Fruit fly (Drosophila melanogaster) whole organism, embryonic: Measurements from ENCODE around the gene CG9550.

Experiments
- Adf1 ChIP-seq: fragments of 200-800 bp; sonication (Bioruptor generic); IDR thresholded peaks from 2 replicates; pipeline ENCODE4 v1.3.6; 2022; ENCODE audit warnings: missing biosample characterization, missing genetic modification characterization
- CG10209 ChIP-seq: fragments of 200-800 bp; sonication (Bioruptor generic); optimal IDR thresholded peaks from 3 replicates; lab custom pipeline; 2017; ENCODE audit warnings: missing biosample characterization, mild to moderate bottlenecking, missing genetic modification characterization, missing genetic modification reagents
- CG11504 ChIP-seq: fragments of 200-800 bp; sonication (Bioruptor generic); optimal IDR thresholded peaks from 3 replicates; lab custom pipeline; 2019; ENCODE audit warnings: missing biosample characterization, mild to moderate bottlenecking, missing genetic modification characterization, moderate library complexity
- CG11696 ChIP-seq: fragments of 200-800 bp; sonication (Bioruptor generic); IDR thresholded peaks from 2 replicates; pipeline ENCODE4 v1.3.6; 2022; ENCODE audit warnings: missing biosample characterization, missing genetic modification characterization
- CG12236 ChIP-seq: fragments of 200-800 bp; sonication (Bioruptor generic); optimal IDR thresholded peaks from 2 replicates; lab custom pipeline; 2016; ENCODE audit warnings: missing biosample characterization, missing genetic modification characterization
- CG13123 ChIP-seq: fragments of 200-800 bp; sonication (Bioruptor generic); optimal IDR thresholded peaks from 2 replicates; lab custom pipeline; 2016; ENCODE audit warnings: missing biosample characterization, missing genetic modification characterization
- CG13894 ChIP-seq: fragments of 200-800 bp; sonication (Bioruptor generic); optimal IDR thresholded peaks from 3 replicates; lab custom pipeline; 2018; ENCODE audit warnings: missing biosample characterization, mild to moderate bottlenecking, missing genetic modification characterization, moderate library complexity
- CG14441 ChIP-seq: fragments of 200-800 bp; sonication (Bioruptor generic); IDR thresholded peaks from 2 replicates; pipeline ENCODE4 v1.3.6; 2022; ENCODE audit warnings: missing biosample characterization, missing genetic modification characterization
- CG16863 ChIP-seq: fragments of 200-800 bp; sonication (Bioruptor generic); optimal IDR thresholded peaks from 3 replicates; lab custom pipeline; 2016; ENCODE audit warnings: missing biosample characterization, missing genetic modification characterization
- CG17829 ChIP-seq: fragments of 200-800 bp; optimal IDR thresholded peaks from 2 replicates; lab custom pipeline; 2019; ENCODE audit warnings: missing biosample characterization, mild to moderate bottlenecking, missing genetic modification characterization, moderate library complexity
- CG1792 ChIP-seq: fragments of 200-800 bp; sonication (Bioruptor generic); optimal IDR thresholded peaks from 2 replicates; lab custom pipeline; 2016; ENCODE audit warnings: missing biosample characterization, missing genetic modification characterization
- CG18764 ChIP-seq: fragments of 200-800 bp; sonication (Bioruptor generic); optimal IDR thresholded peaks from 3 replicates; lab custom pipeline; 2016; ENCODE audit warnings: missing biosample characterization, missing genetic modification characterization
- CG2889 ChIP-seq: fragments of 200-800 bp; sonication (Bioruptor generic); IDR thresholded peaks from 3 replicates; pipeline ENCODE4 v1.3.6; 2022; ENCODE audit warnings: missing biosample characterization, missing genetic modification characterization
- CG3407 ChIP-seq: fragments of 200-800 bp; sonication (Bioruptor generic); optimal IDR thresholded peaks from 2 replicates; lab custom pipeline; 2018; ENCODE audit warnings: missing biosample characterization, mild to moderate bottlenecking, missing genetic modification characterization
- CG4360 ChIP-seq: fragments of 200-800 bp; sonication (Bioruptor generic); IDR thresholded peaks from 2 replicates; pipeline ENCODE4 v1.3.6; 2022; ENCODE audit warnings: missing biosample characterization, missing genetic modification characterization
- CG5245 ChIP-seq: fragments of 200-800 bp; sonication (Bioruptor generic); optimal IDR thresholded peaks from 3 replicates; lab custom pipeline; 2016; ENCODE audit warnings: missing biosample characterization, missing genetic modification characterization
- CG5953 ChIP-seq: fragments of 200-800 bp; sonication (Bioruptor generic); IDR thresholded peaks from 2 replicates; pipeline ENCODE4 v1.3.6; 2022; ENCODE audit warnings: missing biosample characterization, missing genetic modification characterization
- CG8290 ChIP-seq, 3 experiments: fragments of 200-800 bp; sonication (Bioruptor generic); optimal IDR thresholded peaks; 2 replicates each; lab custom pipeline; 2016 to 2019; ENCODE audit warnings: missing biosample characterization in 3 of 3, missing genetic modification characterization in 3 of 3, mild to moderate bottlenecking in 2 of 3, moderate library complexity in 1 of 3
- CG9609 ChIP-seq: fragments of 200-800 bp; sonication (Bioruptor generic); optimal IDR thresholded peaks from 3 replicates; lab custom pipeline; 2016; ENCODE audit warnings: missing biosample characterization, missing genetic modification characterization
- CHES-1-like ChIP-seq: fragments of 200-800 bp; sonication (Bioruptor generic); optimal IDR thresholded peaks from 2 replicates; lab custom pipeline; 2016; ENCODE audit warnings: missing biosample characterization, missing genetic modification characterization
- Dek ChIP-seq: fragments of 200-800 bp; sonication (Bioruptor generic); optimal IDR thresholded peaks from 3 replicates; lab custom pipeline; 2019; ENCODE audit warnings: missing biosample characterization, mild to moderate bottlenecking, missing genetic modification characterization, moderate library complexity
- Hr51 ChIP-seq, 2 experiments: fragments of 200-800 bp; sonication (Bioruptor generic); optimal IDR thresholded peaks; 2 replicates in 1 of 2; 3 replicates in 1 of 2; lab custom pipeline; 2016 to 2018; ENCODE audit warnings: missing biosample characterization in 2 of 2, missing genetic modification characterization in 2 of 2, mild to moderate bottlenecking in 1 of 2, moderate library complexity in 1 of 2
- Hr78 ChIP-seq, 2 experiments: fragments of 200-800 bp in 1 of 2; fragments of >200 bp in 1 of 2; sonication (Bioruptor generic) in 1 of 2; optimal IDR thresholded peaks; 2 replicates each; lab custom pipeline; 2017 to 2019; ENCODE audit warnings: missing biosample characterization in 2 of 2, missing genetic modification characterization in 2 of 2, mild to moderate bottlenecking in 1 of 2, moderate library complexity in 1 of 2
- MESR4 ChIP-seq: fragments of 200-800 bp; sonication (Bioruptor generic); optimal IDR thresholded peaks from 2 replicates; lab custom pipeline; 2018; ENCODE audit warnings: missing biosample characterization, mild to moderate bottlenecking, missing genetic modification characterization, moderate library complexity
- Mes4 ChIP-seq: fragments of 200-800 bp; sonication (Bioruptor generic); optimal IDR thresholded peaks from 2 replicates; lab custom pipeline; 2016; ENCODE audit warnings: missing biosample characterization, missing genetic modification characterization
- Oaz ChIP-seq: fragments of 200-800 bp; sonication (Bioruptor generic); IDR thresholded peaks from 2 replicates; pipeline ENCODE4 v1.3.6; 2022; ENCODE audit warnings: missing biosample characterization, missing genetic modification characterization
- Oli ChIP-seq: fragments of 200-800 bp; sonication (Bioruptor generic); optimal IDR thresholded peaks from 2 replicates; lab custom pipeline; 2018; ENCODE audit warnings: missing biosample characterization, mild to moderate bottlenecking, missing genetic modification characterization, moderate library complexity
- Optix ChIP-seq: fragments of 200-800 bp; sonication (Bioruptor generic); IDR thresholded peaks from 3 replicates; pipeline ENCODE4 v1.3.6; 2022; ENCODE audit warnings: missing biosample characterization, missing genetic modification characterization
- Poxn ChIP-seq: fragments of 200-800 bp; sonication (Bioruptor generic); IDR thresholded peaks from 2 replicates; pipeline ENCODE4 v1.3.6; 2022; ENCODE audit warnings: missing biosample characterization, missing genetic modification characterization
- Sox102F ChIP-seq: fragments of 200-800 bp; sonication (Bioruptor generic); optimal IDR thresholded peaks from 2 replicates; lab custom pipeline; 2018; ENCODE audit warnings: missing biosample characterization, mild to moderate bottlenecking, missing genetic modification characterization, moderate library complexity
- Ssrp ChIP-seq: fragments of 200-800 bp; sonication (Bioruptor generic); optimal IDR thresholded peaks from 2 replicates; lab custom pipeline; 2018; ENCODE audit warnings: missing biosample characterization, mild to moderate bottlenecking, missing genetic modification characterization, moderate library complexity
- ato ChIP-seq: fragments of 200-800 bp; sonication (Bioruptor generic); IDR thresholded peaks from 2 replicates; pipeline ENCODE4 v1.3.6; 2022; ENCODE audit warnings: missing biosample characterization, missing genetic modification characterization; ENCODE audit not compliant: partially characterized antibody
- ci ChIP-seq: fragments of 200-800 bp; sonication (Bioruptor generic); IDR thresholded peaks from 3 replicates; pipeline ENCODE4 v1.3.6; 2022; ENCODE audit warnings: missing biosample characterization, missing genetic modification characterization
- crp ChIP-seq, 2 experiments: fragments of 200-800 bp; sonication (Bioruptor generic); optimal IDR thresholded peaks; 2 replicates in 1 of 2; 3 replicates in 1 of 2; lab custom pipeline; 2017; ENCODE audit warnings: missing biosample characterization in 2 of 2, missing genetic modification characterization in 2 of 2, mild to moderate bottlenecking in 1 of 2, moderate library complexity in 1 of 2
- dati ChIP-seq: fragments of 200-800 bp; sonication (Bioruptor generic); IDR thresholded peaks from 2 replicates; pipeline ENCODE4 v1.3.6; 2022; ENCODE audit warnings: missing biosample characterization, missing genetic modification characterization
- eyg ChIP-seq: fragments of 200-800 bp; sonication (Bioruptor generic); optimal IDR thresholded peaks from 3 replicates; lab custom pipeline; 2016; ENCODE audit warnings: missing biosample characterization, missing genetic modification characterization
- gcm2 ChIP-seq: fragments of 200-800 bp; sonication (Bioruptor generic); optimal IDR thresholded peaks from 2 replicates; lab custom pipeline; 2016; ENCODE audit warnings: missing biosample characterization, missing genetic modification characterization
- gfzf ChIP-seq: fragments of 200-800 bp; sonication (Bioruptor generic); optimal IDR thresholded peaks from 2 replicates; lab custom pipeline; 2016; ENCODE audit warnings: missing biosample characterization, mild to moderate bottlenecking, missing genetic modification characterization, moderate library complexity
- gro ChIP-seq: fragments of 200-800 bp; sonication (Bioruptor generic); optimal IDR thresholded peaks from 2 replicates; lab custom pipeline; 2016; ENCODE audit warnings: missing biosample characterization, missing genetic modification characterization
- jigr1 ChIP-seq: fragments of 200-800 bp; sonication (Bioruptor generic); IDR thresholded peaks from 3 replicates; pipeline ENCODE4 v1.3.6; 2022; ENCODE audit warnings: missing biosample characterization, missing genetic modification characterization
- lbe ChIP-seq: fragments of 200-800 bp; sonication (Bioruptor generic); optimal IDR thresholded peaks from 2 replicates; lab custom pipeline; 2016; ENCODE audit warnings: missing biosample characterization, mild to moderate bottlenecking, missing genetic modification characterization
- p53 ChIP-seq: fragments of 200-800 bp; sonication (Bioruptor generic); optimal IDR thresholded peaks from 2 replicates; lab custom pipeline; 2016; ENCODE audit warnings: missing biosample characterization, missing genetic modification characterization
- pita ChIP-seq: fragments of 200-800 bp; sonication (Bioruptor generic); optimal IDR thresholded peaks from 2 replicates; lab custom pipeline; 2017; ENCODE audit warnings: missing biosample characterization, mild to moderate bottlenecking, missing genetic modification characterization
- sens-2 ChIP-seq: fragments of 200-800 bp; sonication (Bioruptor generic); IDR thresholded peaks from 2 replicates; pipeline ENCODE4 v1.3.6; 2022; ENCODE audit warnings: missing biosample characterization, missing genetic modification characterization
- stc ChIP-seq: fragments of 200-800 bp; sonication (Bioruptor generic); IDR thresholded peaks from 2 replicates; pipeline ENCODE4 v1.3.6; 2022; ENCODE audit warnings: missing biosample characterization, missing genetic modification characterization
- toy ChIP-seq: fragments of 200-800 bp; sonication (Bioruptor generic); IDR thresholded peaks from 2 replicates; pipeline ENCODE4 v1.3.6; 2022; ENCODE audit warnings: missing biosample characterization, missing genetic modification characterization
- trem ChIP-seq: fragments of 200-800 bp; optimal IDR thresholded peaks from 3 replicates; lab custom pipeline; 2019; ENCODE audit warnings: missing biosample characterization, mild to moderate bottlenecking, missing genetic modification characterization, moderate library complexity
- tup ChIP-seq: fragments of 200-800 bp; sonication (Bioruptor generic); optimal IDR thresholded peaks from 2 replicates; lab custom pipeline; 2016; ENCODE audit warnings: missing biosample characterization, mild to moderate bottlenecking, missing genetic modification characterization, moderate library complexity
- twi ChIP-seq: fragments of 200-800 bp; optimal IDR thresholded peaks from 2 replicates; lab custom pipeline; 2019; ENCODE audit warnings: missing biosample characterization, mild to moderate bottlenecking, missing genetic modification characterization, moderate library complexity

CG9550 gene

DNA sequence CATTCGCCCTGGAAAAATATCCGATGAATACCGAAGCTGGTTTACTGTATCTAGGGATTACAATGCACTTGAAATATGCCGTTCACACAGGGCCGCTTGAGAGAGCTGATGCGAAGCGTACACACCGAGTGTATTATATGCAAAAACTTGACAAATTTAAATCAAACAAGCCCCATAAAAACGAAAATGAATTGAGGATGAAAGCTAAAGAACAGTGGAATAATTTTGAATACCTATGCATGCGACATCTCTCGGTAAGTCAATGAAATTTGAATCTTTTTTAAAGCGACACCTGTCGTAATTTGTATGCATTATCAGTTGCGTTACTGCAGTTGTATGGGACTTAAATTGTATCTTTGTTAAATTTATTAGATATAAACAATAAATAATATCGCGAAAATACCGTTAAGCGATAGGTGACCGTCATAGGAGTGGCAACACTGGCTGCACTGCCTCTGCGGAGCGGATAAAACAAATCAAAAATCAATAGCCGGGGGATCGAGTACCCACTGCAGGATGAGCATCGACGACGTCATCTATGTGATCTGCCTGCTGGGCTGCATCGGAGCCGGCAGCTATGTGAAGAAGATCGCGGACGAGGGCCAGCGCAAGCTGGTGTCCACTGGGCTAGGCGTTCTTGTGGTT lies 40.8 kb upstream of the CG9550 start, which contains the start of gene frj (continued):
- TF ChIP-seq CG8290 (GFP tag; optimal IDR thresholded peaks at IDR 0.05; lab: Kevin White, UChicago) (peak; percentile 76), CG8290 (tag; optimal IDR thresholded peaks at IDR 0.05; lab: Kevin White, UChicago) (peak in 1 of 2 experiments; percentile 73), p53 (peak; percentile 60), Oli (tag; lab: Kevin White, UChicago) (peak; percentile 49), crp (GFP tag; optimal IDR thresholded peaks at IDR 0.05; lab: Kevin White, UChicago) (peak in 1 of 2 experiments; percentile 33), Ssrp (tag; lab: Kevin White, UChicago) (peak; percentile 61), ci (peak; percentile 57), CG11504 (tag; lab: Kevin White, UChicago) (no peak), ato (GFP tag; lab: Robert Waterston, UW) (0 out of 2 replicates have a peak, but pooled peaks have one; percentile 14), CG3407 (GFP tag; lab: Kevin White, UChicago) (no peak), sens-2 (GFP tag; lab: Robert Waterston, UW) (no peak), Hr78 (GFP tag; optimal IDR thresholded peaks at IDR 0.05; lab: Kevin White, UChicago) (no peak), lbe (GFP tag; lab: Kevin White, UChicago) (peak; percentile 52), Oaz (0 out of 2 replicates have a peak, but pooled peaks have one; percentile 41), CG16863 (GFP tag; lab: Kevin White, UChicago) (peak; percentile 57), eyg (peak; percentile 42), CG14441 (GFP tag; lab: Robert Waterston, UW) (peak; percentile 70), CHES-1-like (GFP tag; lab: Kevin White, UChicago) (peak; percentile 71), dati (GFP tag; lab: Robert Waterston, UW) (no peak), CG5953 (GFP tag; lab: Robert Waterston, UW) (no peak), Poxn (GFP tag; lab: Robert Waterston, UW) (no peak), CG11696 (GFP tag; lab: Robert Waterston, UW) (no peak), CG2889 (GFP tag; lab: Robert Waterston, UW) (0 out of 3 replicates have a peak, but pooled peaks have one; percentile 5), pita (no peak), gro (GFP tag; lab: Kevin White, UChicago) (peak; percentile 62), Adf1 (GFP tag; lab: Robert Waterston, UW) (no peak), CG13123 (GFP tag; lab: Kevin White, UChicago) (peak; percentile 33), MESR4 (GFP tag; lab: Kevin White, UChicago) (peak; percentile 29), CG10209 (GFP tag; lab: Kevin White, UChicago) (peak; percentile 53), Optix (GFP tag; lab: Robert Waterston, UW) (peak; percentile 63; the same call in 2 of the 3 replicates), Sox102F (GFP tag; lab: Kevin White, UChicago) (peak; percentile 58), gcm2 (GFP tag; lab: Kevin White, UChicago) (no peak), CG17829 (tag; lab: Kevin White, UChicago) (peak; percentile 65), CG18764 (peak; percentile 53), CG5245 (GFP tag; lab: Kevin White, UChicago) (peak; percentile 42), CG4360 (GFP tag; lab: Robert Waterston, UW) (no peak), tup (GFP tag; lab: Kevin White, UChicago) (no peak), twi (tag; lab: Kevin White, UChicago) (peak; percentile 40), toy (no peak), CG9609 (GFP tag; lab: Kevin White, UChicago) (peak; percentile 85), CG13894 (tag; lab: Kevin White, UChicago) (peak; percentile 51), Mes4 (GFP tag; lab: Kevin White, UChicago) (no peak), jigr1 (GFP tag; lab: Robert Waterston, UW) (0 out of 3 replicates have a peak, but pooled peaks have one; percentile 27), stc (GFP tag; lab: Robert Waterston, UW) (0 out of 2 replicates have a peak, but pooled peaks have one; percentile 5), CG1792 (GFP tag; lab: Kevin White, UChicago) (no peak), Dek (tag; lab: Kevin White, UChicago) (peak; percentile 57), trem (tag; lab: Kevin White, UChicago) (peak; percentile 78), CG12236 (GFP tag; lab: Kevin White, UChicago) (peak; percentile 31), Hr51 (GFP tag; optimal IDR thresholded peaks at IDR 0.05; lab: Kevin White, UChicago) (peak; percentile 60 to 64), gfzf (GFP tag; lab: Kevin White, UChicago) (peak; percentile 95)
